Fruit fly (Drosophila melanogaster) whole organism, embryonic: ENCODE results near the gene orb.

Experiments used
- Atf-2 ChIP-seq: fragments of 200-800 bp; sonication (Bioruptor generic); optimal IDR thresholded peaks from 2 replicates; lab custom pipeline; 2016; ENCODE audit warnings: missing biosample characterization, missing genetic modification characterization
- Atf3 ChIP-seq: fragments of 200-800 bp; sonication (Bioruptor generic); optimal IDR thresholded peaks from 3 replicates; lab custom pipeline; 2016; ENCODE audit warnings: missing biosample characterization, missing genetic modification characterization
- Blimp-1 ChIP-seq: fragments of 200-800 bp; sonication (Bioruptor generic); optimal IDR thresholded peaks from 3 replicates; lab custom pipeline; 2018; ENCODE audit warnings: missing biosample characterization, missing genetic modification characterization, mild to moderate bottlenecking, moderate library complexity, missing genetic modification reagents
- BtbVII ChIP-seq: fragments of 200-800 bp; sonication (Bioruptor generic); optimal IDR thresholded peaks from 3 replicates; lab custom pipeline; 2017; ENCODE audit warnings: missing biosample characterization, mild to moderate bottlenecking, missing genetic modification characterization
- CG10147 ChIP-seq: fragments of 200-800 bp; sonication (Bioruptor generic); optimal IDR thresholded peaks from 2 replicates; lab custom pipeline; 2019; ENCODE audit warnings: missing biosample characterization, mild to moderate bottlenecking, missing genetic modification characterization, moderate library complexity
- CG10979 ChIP-seq: fragments of 200-800 bp; sonication (Bioruptor generic); optimal IDR thresholded peaks from 2 replicates; lab custom pipeline; 2018; ENCODE audit warnings: missing biosample characterization, mild to moderate bottlenecking, missing genetic modification characterization, moderate library complexity
- CG11398 ChIP-seq: fragments of 200-800 bp; sonication (Bioruptor generic); optimal IDR thresholded peaks from 2 replicates; lab custom pipeline; 2016; ENCODE audit warnings: missing biosample characterization, missing genetic modification characterization
- CG11695 ChIP-seq: fragments of 200-800 bp; sonication (Bioruptor generic); IDR thresholded peaks from 3 replicates; pipeline ENCODE4 v1.3.6; 2022; ENCODE audit warnings: missing biosample characterization, missing genetic modification characterization
- CG11696 ChIP-seq: fragments of 200-800 bp; sonication (Bioruptor generic); IDR thresholded peaks from 2 replicates; pipeline ENCODE4 v1.3.6; 2022; ENCODE audit warnings: missing biosample characterization, missing genetic modification characterization
- CG12659 ChIP-seq: fragments of 200-800 bp; sonication (Bioruptor generic); optimal IDR thresholded peaks from 3 replicates; lab custom pipeline; 2017; ENCODE audit warnings: mild to moderate bottlenecking, missing biosample characterization, missing genetic modification reagents, missing genetic modification characterization
- CG13775 ChIP-seq: fragments of 200-800 bp; sonication (Bioruptor generic); optimal IDR thresholded peaks from 3 replicates; lab custom pipeline; 2017; ENCODE audit warnings: missing biosample characterization, mild to moderate bottlenecking, missing genetic modification characterization
- CG15514 ChIP-seq: fragments of 200-800 bp; sonication (Bioruptor generic); optimal IDR thresholded peaks from 3 replicates; lab custom pipeline; 2017; ENCODE audit warnings: missing biosample characterization, missing genetic modification characterization, mild to moderate bottlenecking, moderate library complexity, missing genetic modification reagents
- CG17385 ChIP-seq: fragments of 200-800 bp; sonication (Bioruptor generic); optimal IDR thresholded peaks from 3 replicates; lab custom pipeline; 2018; ENCODE audit warnings: missing biosample characterization, mild to moderate bottlenecking, missing genetic modification characterization
- CG18599 ChIP-seq: fragments of 200-800 bp; sonication (Bioruptor generic); optimal IDR thresholded peaks from 3 replicates; lab custom pipeline; 2017; ENCODE audit warnings: missing biosample characterization, missing genetic modification characterization, mild to moderate bottlenecking, moderate library complexity, missing genetic modification reagents
- CG30403 ChIP-seq: fragments of 200-800 bp; sonication (Bioruptor generic); optimal IDR thresholded peaks from 3 replicates; lab custom pipeline; 2016; ENCODE audit warnings: missing biosample characterization, missing genetic modification characterization
- CG3163 ChIP-seq: fragments of 200-800 bp; sonication (Bioruptor generic); optimal IDR thresholded peaks from 3 replicates; lab custom pipeline; 2016; ENCODE audit warnings: missing biosample characterization, missing genetic modification characterization
- CG4424 ChIP-seq: fragments of 200-800 bp; sonication (Bioruptor generic); optimal IDR thresholded peaks from 3 replicates; lab custom pipeline; 2016; ENCODE audit warnings: missing biosample characterization, missing genetic modification characterization
- CG5953 ChIP-seq: fragments of 200-800 bp; sonication (Bioruptor generic); IDR thresholded peaks from 2 replicates; pipeline ENCODE4 v1.3.6; 2022; ENCODE audit warnings: missing biosample characterization, missing genetic modification characterization
- CG6272 ChIP-seq: fragments of 200-800 bp; sonication (Bioruptor generic); IDR thresholded peaks from 2 replicates; pipeline ENCODE4 v1.3.6; 2022; ENCODE audit warnings: missing biosample characterization, missing genetic modification characterization
- CG7372 ChIP-seq: fragments of 200-800 bp; sonication (Bioruptor generic); IDR thresholded peaks from 2 replicates; pipeline ENCODE4 v1.3.6; 2022; ENCODE audit warnings: missing biosample characterization, missing genetic modification characterization
- CG8290 ChIP-seq, 3 experiments: fragments of 200-800 bp; sonication (Bioruptor generic); optimal IDR thresholded peaks; 2 replicates each; lab custom pipeline; 2016 to 2019; ENCODE audit warnings: missing biosample characterization in 3 of 3, missing genetic modification characterization in 3 of 3, mild to moderate bottlenecking in 2 of 3, moderate library complexity in 1 of 3
- CG9437 ChIP-seq: fragments of 200-800 bp; sonication (Bioruptor generic); optimal IDR thresholded peaks from 2 replicates; lab custom pipeline; 2018; ENCODE audit warnings: missing biosample characterization, mild to moderate bottlenecking, missing genetic modification characterization
- Dbx ChIP-seq: fragments of 200-800 bp; sonication (Bioruptor generic); IDR thresholded peaks from 3 replicates; pipeline ENCODE4 v1.3.6; 2022; ENCODE audit warnings: missing biosample characterization, missing genetic modification characterization
- Dp ChIP-seq: fragments of 200-800 bp; sonication (Bioruptor generic); optimal IDR thresholded peaks from 2 replicates; lab custom pipeline; 2018; ENCODE audit warnings: missing biosample characterization, mild to moderate bottlenecking, missing genetic modification characterization, moderate library complexity
- Hey ChIP-seq: fragments of 200-800 bp; sonication (Bioruptor generic); optimal IDR thresholded peaks from 3 replicates; lab custom pipeline; 2018; ENCODE audit warnings: missing biosample characterization, mild to moderate bottlenecking, missing genetic modification characterization
- Mes4 ChIP-seq: fragments of 200-800 bp; sonication (Bioruptor generic); optimal IDR thresholded peaks from 2 replicates; lab custom pipeline; 2016; ENCODE audit warnings: missing biosample characterization, missing genetic modification characterization
- Mrtf ChIP-seq: fragments of 200-800 bp; sonication (Bioruptor generic); IDR thresholded peaks from 3 replicates; pipeline ENCODE4 v1.3.6; 2022; ENCODE audit warnings: missing biosample characterization, missing genetic modification characterization
- Neu2 ChIP-seq: fragments of 200-800 bp; sonication (Bioruptor generic); optimal IDR thresholded peaks from 3 replicates; lab custom pipeline; 2016; ENCODE audit warnings: missing biosample characterization, missing genetic modification characterization, borderline replicate concordance
- Pdp1 ChIP-seq, 2 experiments: fragments of 200-800 bp; sonication (Bioruptor generic); optimal IDR thresholded peaks; 3 replicates each; lab custom pipeline; 2016; ENCODE audit warnings: missing biosample characterization in 2 of 2, missing genetic modification characterization in 2 of 2, mild to moderate bottlenecking in 1 of 2, moderate library complexity in 1 of 2
- Sry-δ ChIP-seq: fragments of 200-800 bp; sonication (Bioruptor generic); optimal IDR thresholded peaks from 2 replicates; lab custom pipeline; 2016; ENCODE audit warnings: missing biosample characterization, missing genetic modification characterization
- Tbp ChIP-seq: fragments of >200 bp; optimal IDR thresholded peaks from 2 replicates; lab custom pipeline; 2018; ENCODE audit warnings: missing biosample characterization, missing genetic modification characterization
- ab ChIP-seq: fragments of 200-800 bp; sonication (Bioruptor generic); optimal IDR thresholded peaks from 2 replicates; lab custom pipeline; 2016; ENCODE audit warnings: missing biosample characterization, missing genetic modification characterization
- bab2 ChIP-seq: fragments of 200-800 bp; sonication (Bioruptor generic); optimal IDR thresholded peaks from 2 replicates; lab custom pipeline; 2016; ENCODE audit warnings: missing biosample characterization, missing genetic modification characterization
- bbx ChIP-seq: fragments of 200-800 bp; sonication (Bioruptor generic); IDR thresholded peaks from 2 replicates; pipeline ENCODE4 v1.3.6; 2022; ENCODE audit warnings: missing biosample characterization, missing genetic modification characterization; ENCODE audit not compliant: partially characterized antibody
- cg ChIP-seq: fragments of 200-800 bp; sonication (Bioruptor generic); optimal IDR thresholded peaks from 3 replicates; lab custom pipeline; 2019; ENCODE audit warnings: missing biosample characterization, mild to moderate bottlenecking, missing genetic modification characterization, moderate library complexity
- dimm ChIP-seq: fragments of 200-800 bp; sonication (Bioruptor generic); IDR thresholded peaks from 2 replicates; pipeline ENCODE4 v1.3.6; 2022; ENCODE audit warnings: missing biosample characterization, missing genetic modification characterization
- eve ChIP-seq, 2 experiments: fragments of >200 bp; optimal IDR thresholded peaks; 2 replicates each; lab custom pipeline; 2017; ENCODE audit warnings: missing biosample characterization in 2 of 2, missing genetic modification characterization in 2 of 2
- fd96Cb ChIP-seq: fragments of 200-800 bp; sonication (Bioruptor generic); optimal IDR thresholded peaks from 2 replicates; lab custom pipeline; 2018; ENCODE audit warnings: missing biosample characterization, mild to moderate bottlenecking, missing genetic modification characterization, moderate library complexity
- grn ChIP-seq: fragments of 200-800 bp; sonication (Bioruptor generic); optimal IDR thresholded peaks from 3 replicates; lab custom pipeline; 2017; ENCODE audit warnings: missing biosample characterization, missing genetic modification characterization
- h ChIP-seq: fragments of >200 bp; optimal IDR thresholded peaks from 2 replicates; lab custom pipeline; 2017
- hb ChIP-seq: fragments of 200-800 bp; sonication (Bioruptor generic); IDR thresholded peaks from 3 replicates; pipeline ENCODE4 v1.3.6; 2022; ENCODE audit warnings: missing biosample characterization, missing genetic modification characterization; ENCODE audit not compliant: partially characterized antibody
- hth ChIP-seq: fragments of >200 bp; optimal IDR thresholded peaks from 2 replicates; lab custom pipeline; 2017; ENCODE audit warnings: inconsistent platforms
- nerfin-1 ChIP-seq: fragments of 200-800 bp; sonication (Bioruptor generic); optimal IDR thresholded peaks from 3 replicates; lab custom pipeline; 2019; ENCODE audit warnings: missing biosample characterization, mild to moderate bottlenecking, missing genetic modification characterization, moderate library complexity
- peb ChIP-seq: fragments of 200-800 bp; sonication (Bioruptor generic); IDR thresholded peaks from 2 replicates; pipeline ENCODE4 v1.3.6; 2022; ENCODE audit warnings: missing biosample characterization, missing genetic modification characterization
- pnt ChIP-seq: fragments of 200-800 bp; sonication (Bioruptor generic); optimal IDR thresholded peaks from 3 replicates; lab custom pipeline; 2016; ENCODE audit warnings: missing biosample characterization, missing genetic modification characterization
- rib ChIP-seq: fragments of 200-800 bp; sonication (Bioruptor generic); IDR thresholded peaks from 2 replicates; pipeline ENCODE4 v1.3.6; 2022; ENCODE audit warnings: missing biosample characterization, missing genetic modification characterization
- shn ChIP-seq: fragments of 200-800 bp; sonication (Bioruptor generic); optimal IDR thresholded peaks from 3 replicates; lab custom pipeline; 2016; ENCODE audit warnings: missing biosample characterization, missing genetic modification characterization
- sim ChIP-seq: fragments of 200-800 bp; sonication (Bioruptor generic); IDR thresholded peaks from 2 replicates; pipeline ENCODE4 v1.3.6; 2022; ENCODE audit warnings: missing biosample characterization, missing genetic modification characterization
- sima ChIP-seq: fragments of 200-800 bp; sonication (Bioruptor generic); optimal IDR thresholded peaks from 2 replicates; lab custom pipeline; 2016; ENCODE audit warnings: missing biosample characterization, missing genetic modification characterization
- tio ChIP-seq: fragments of 200-800 bp; sonication (Bioruptor generic); optimal IDR thresholded peaks from 2 replicates; lab custom pipeline; 2017; ENCODE audit warnings: missing biosample characterization, missing genetic modification characterization, inconsistent platforms

The orb gene

DNA sequence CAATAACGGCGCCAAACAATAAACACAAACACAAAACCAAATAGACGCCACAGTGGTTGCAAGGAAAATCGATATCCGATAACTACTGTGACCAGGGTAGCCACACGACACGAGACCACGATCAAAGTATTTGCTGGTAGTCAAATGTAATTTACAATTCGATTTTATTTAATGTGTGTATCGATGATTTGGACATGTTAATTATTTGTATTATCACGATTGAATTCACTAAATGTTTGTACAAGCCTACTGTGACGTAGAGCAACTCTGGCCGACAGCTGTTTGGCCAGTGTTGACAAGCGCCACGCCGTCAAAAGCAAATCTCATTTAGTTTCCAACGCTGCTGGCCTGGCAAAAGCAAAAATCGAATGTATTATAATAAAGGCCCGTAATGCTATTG lies 29.4 kb downstream of the orb start, which contains the start of the genes Rad60 and EloA (continued):
- TF ChIP-seq Blimp-1 (GFP tag; lab: Kevin White, UChicago) (peak; percentile 61), h (lab: Kevin White, UChicago) (no peak), CG11398 (GFP tag; lab: Kevin White, UChicago) (peak; percentile 85), CG8290 (GFP tag; optimal IDR thresholded peaks at IDR 0.05; lab: Kevin White, UChicago) (peak; percentile 87), CG8290 (tag; optimal IDR thresholded peaks at IDR 0.05; lab: Kevin White, UChicago) (peak; percentile 79 to 95), grn (GFP tag; lab: Kevin White, UChicago) (peak; percentile 36), CG9437 (GFP tag; lab: Kevin White, UChicago) (peak; percentile 44), CG13775 (GFP tag; lab: Kevin White, UChicago) (peak; percentile 73), CG5953 (GFP tag; lab: Robert Waterston, UW) (0 out of 2 replicates have a peak, but pooled peaks have one; percentile 37), Dbx (peak; percentile 78; the same call in 2 of the 3 replicates), BtbVII (GFP tag; lab: Kevin White, UChicago) (no peak), CG6272 (GFP tag; lab: Robert Waterston, UW) (peak; percentile 42; the same call in 1 of the 2 replicates), CG12659 (GFP tag; lab: Kevin White, UChicago) (peak; percentile 84), Dp (peak; percentile 59), pnt (GFP tag; lab: Kevin White, UChicago) (peak; percentile 72), ab (GFP tag; lab: Kevin White, UChicago) (peak; percentile 56), CG3163 (peak; percentile 58), CG18599 (GFP tag; lab: Kevin White, UChicago) (peak; percentile 78), bbx (GFP tag; lab: Robert Waterston, UW) (peak; percentile 72), hth (lab: Kevin White, UChicago) (no peak), CG7372 (GFP tag; lab: Robert Waterston, UW) (0 out of 2 replicates have a peak, but pooled peaks have one; percentile 12), sima (no peak), hb (GFP tag; lab: Robert Waterston, UW) (peak; percentile 58; the same call in 1 of the 3 replicates), Sry-δ (GFP tag; lab: Kevin White, UChicago) (peak; percentile 84), Pdp1 (GFP tag; optimal IDR thresholded peaks at IDR 0.05; lab: Kevin White, UChicago) (peak in 1 of 2 experiments; percentile 81), dimm (GFP tag; lab: Robert Waterston, UW) (no peak), Atf-2 (GFP tag; lab: Kevin White, UChicago) (peak; percentile 83), Neu2 (GFP tag; lab: Kevin White, UChicago) (no peak), peb (GFP tag; lab: Robert Waterston, UW) (peak; percentile 58; the same call in 1 of the 2 replicates), CG10147 (GFP tag; lab: Kevin White, UChicago) (peak; percentile 44), CG15514 (GFP tag; lab: Kevin White, UChicago) (peak; percentile 80), nerfin-1 (tag; lab: Kevin White, UChicago) (peak; percentile 53), bab2 (GFP tag; lab: Kevin White, UChicago) (peak; percentile 84), Atf3 (GFP tag; lab: Kevin White, UChicago) (peak; percentile 82), CG17385 (GFP tag; lab: Kevin White, UChicago) (peak; percentile 56), sim (GFP tag; lab: Robert Waterston, UW) (no peak), CG30403 (peak; percentile 88), eve (GFP tag; optimal IDR thresholded peaks at IDR 0.05; lab: Kevin White, UChicago) (no peak), cg (GFP tag; lab: Kevin White, UChicago) (peak; percentile 42), Mrtf (peak; percentile 31; the same call in 1 of the 3 replicates), tio (GFP tag; lab: Kevin White, UChicago) (peak; percentile 62), Mes4 (peak; percentile 73), fd96Cb (tag; lab: Kevin White, UChicago) (peak; percentile 38), CG11696 (GFP tag; lab: Robert Waterston, UW) (no peak), CG10979 (tag; lab: Kevin White, UChicago) (peak; percentile 65), Tbp (GFP tag; lab: Kevin White, UChicago) (peak; percentile 82), Hey (tag; lab: Kevin White, UChicago) (no peak), shn (GFP tag; lab: Kevin White, UChicago) (peak; percentile 81), CG4424 (GFP tag; lab: Kevin White, UChicago) (peak; percentile 73), rib (GFP tag; lab: Robert Waterston, UW) (0 out of 2 replicates have a peak, but pooled peaks have one; percentile 9), CG11695 (peak; percentile 54; the same call in 2 of the 3 replicates)
